Worm (Caenorhabditis elegans): Measurements from ENCODE around the gene T04F8.8.

DNA sequence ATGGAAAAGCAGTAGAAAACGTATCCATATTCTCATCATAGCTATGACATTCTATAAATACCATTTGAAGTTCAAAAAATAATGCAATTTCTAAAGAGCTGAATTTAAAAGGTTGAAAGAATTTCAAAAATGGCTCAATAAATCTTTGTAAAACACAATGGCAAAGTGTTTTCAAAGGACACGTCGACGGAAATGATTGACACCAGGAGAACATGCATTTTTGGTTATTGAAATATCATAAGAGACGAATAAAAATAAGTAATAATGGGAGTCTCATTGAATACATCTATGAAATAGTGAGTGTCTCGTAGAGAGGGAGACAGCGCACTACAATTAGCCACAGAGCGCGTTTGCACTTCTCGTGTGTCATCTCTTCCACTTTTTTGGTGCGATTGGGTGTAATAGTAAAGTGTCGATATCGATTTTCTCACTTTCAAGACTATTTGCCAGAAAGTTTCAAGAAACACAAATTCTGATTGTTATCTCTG is 9.3 kb downstream of the T04F8.8 start, which contains the start of gene T04F8.2:
- TF ChIP-seq dve-1 (tag; optimal IDR thresholded peaks at IDR 0.05; ENCODE audit: insufficient read depth), result peak; percentile 90
- TF ChIP-seq lin-13 (GFP tag; optimal IDR thresholded peaks at IDR 0.05), result peak; percentile 25
- TF ChIP-seq attf-4 (tag; optimal IDR thresholded peaks at IDR 0.05), result no peak
- no peak for TF ChIP-seq aly-2 (tag; optimal IDR thresholded peaks at IDR 0.05)
- TF ChIP-seq snpc-4 (tag; optimal IDR thresholded peaks at IDR 0.05), result no peak
- no peak for TF ChIP-seq egl-27 (tag; optimal IDR thresholded peaks at IDR 0.05)
- TF ChIP-seq zag-1 (tag; optimal IDR thresholded peaks at IDR 0.05), result no peak
- TF ChIP-seq nhr-6 (tag; optimal IDR thresholded peaks at IDR 0.05), result peak; percentile 56
- TF ChIP-seq nhr-28 (tag; optimal IDR thresholded peaks at IDR 0.05), result peak; percentile 98
- TF ChIP-seq sdz-12 (GFP tag; optimal IDR thresholded peaks at IDR 0.05), result no peak
